Worm (Caenorhabditis elegans): ENCODE data around the gene haao-1.

- TF ChIP-seq ztf-4 (tag; optimal IDR thresholded peaks at IDR 0.05) = no peak
- TF ChIP-seq nhr-237 (tag; optimal IDR thresholded peaks at IDR 0.05) = no peak
- TF ChIP-seq elt-3 (tag; optimal IDR thresholded peaks at IDR 0.05) = no peak
- no peak for TF ChIP-seq elt-1 (tag; optimal IDR thresholded peaks at IDR 0.05)
- TF ChIP-seq nhr-28 (tag; optimal IDR thresholded peaks at IDR 0.05) = no peak
- no peak for TF ChIP-seq tbx-2 (tag; optimal IDR thresholded peaks at IDR 0.05)
Observed at ce11 chrV:9483738-9484256, 20.9 kb upstream of the haao-1 start, which contains the start of gene K06A4.2.
